Worm (Caenorhabditis elegans) whole organism, mixed stage, embryonic: ENCODE results near the gene sel-1.

ENCODE experiments used
- nhr-237 ChIP-seq: fragments of 150-350 bp; optimal IDR thresholded peaks from 2 replicates; lab custom pipeline; 2014; ENCODE audit warnings: missing biosample characterization, missing genetic modification characterization
- nhr-76 ChIP-seq: sonication (generic microtip); optimal IDR thresholded peaks from 2 replicates; lab custom pipeline; 2017; ENCODE audit warnings: missing biosample characterization, missing genetic modification characterization

ce11 chrV:12536409-12537038, 24.0 kb upstream of the sel-1 start:
- TF ChIP-seq nhr-76 (no peak), nhr-237 (tag; lab: Kevin White, UChicago) (no peak)
